Fruit fly (Drosophila melanogaster) whole organism, prepupa: ENCODE results near the gene CG14153.
A peak's percentile ranks its signal among the peaks of the same experiment; 100 is the strongest.

Source experiments
- Blimp-1 ChIP-seq: fragments of 200-800 bp; sonication (Bioruptor generic); optimal IDR thresholded peaks from 3 replicates; lab custom pipeline; 2017; ENCODE audit warnings: missing biosample characterization, missing genetic modification characterization, mild to moderate bottlenecking, moderate library complexity, missing genetic modification reagents
- CG10631 ChIP-seq: fragments of 200-800 bp; sonication (Bioruptor generic); optimal IDR thresholded peaks from 2 replicates; lab custom pipeline; 2016; ENCODE audit warnings: missing biosample characterization, missing genetic modification characterization
- CG11762 ChIP-seq: fragments of 200-800 bp; sonication (Bioruptor generic); optimal IDR thresholded peaks from 3 replicates; lab custom pipeline; 2016; ENCODE audit warnings: missing biosample characterization, missing genetic modification characterization; ENCODE audit not compliant: insufficient read depth
- CG11902 ChIP-seq: fragments of 200-800 bp; sonication (Bioruptor generic); optimal IDR thresholded peaks from 3 replicates; lab custom pipeline; 2016; ENCODE audit warnings: missing biosample characterization, missing genetic modification characterization
- CG15336 ChIP-seq: fragments of 200-800 bp; sonication (Bioruptor generic); IDR thresholded peaks from 2 replicates; pipeline ENCODE4 v1.3.6; 2022; ENCODE audit warnings: missing biosample characterization, missing genetic modification characterization
- CG1621 ChIP-seq: fragments of 200-800 bp; sonication (Bioruptor generic); optimal IDR thresholded peaks from 3 replicates; lab custom pipeline; 2018; ENCODE audit warnings: missing biosample characterization, mild to moderate bottlenecking, missing genetic modification characterization
- CG3032 ChIP-seq: fragments of 200-800 bp; optimal IDR thresholded peaks from 2 replicates; lab custom pipeline; 2019; ENCODE audit warnings: missing biosample characterization, mild to moderate bottlenecking, missing genetic modification characterization, moderate library complexity
- CG32006 ChIP-seq: fragments of 200-800 bp; sonication (Bioruptor generic); optimal IDR thresholded peaks from 3 replicates; lab custom pipeline; 2017; ENCODE audit warnings: missing biosample characterization, mild to moderate bottlenecking, missing genetic modification characterization
- CG34406 ChIP-seq: fragments of 200-800 bp; sonication (Bioruptor generic); optimal IDR thresholded peaks from 3 replicates; lab custom pipeline; 2016; ENCODE audit warnings: missing biosample characterization, missing genetic modification characterization
- CG3919 ChIP-seq: fragments of 200-800 bp; sonication (Bioruptor generic); optimal IDR thresholded peaks from 3 replicates; lab custom pipeline; 2016; ENCODE audit warnings: missing biosample characterization, missing genetic modification characterization
- CG4318 ChIP-seq: fragments of 200-800 bp; sonication (Bioruptor generic); optimal IDR thresholded peaks from 3 replicates; lab custom pipeline; 2017; ENCODE audit warnings: missing biosample characterization, mild to moderate bottlenecking, missing genetic modification characterization
- CG6163 ChIP-seq: fragments of 200-800 bp; sonication (Bioruptor generic); IDR thresholded peaks from 3 replicates; pipeline ENCODE4 v1.3.6; 2022; ENCODE audit warnings: missing biosample characterization, missing genetic modification characterization
- CG6276 ChIP-seq: fragments of 200-800 bp; sonication (Bioruptor generic); optimal IDR thresholded peaks from 2 replicates; lab custom pipeline; 2017; ENCODE audit warnings: missing biosample characterization, mild to moderate bottlenecking, missing genetic modification characterization
- CG6792 ChIP-seq: fragments of 200-800 bp; sonication (Bioruptor generic); optimal IDR thresholded peaks from 3 replicates; lab custom pipeline; 2016; ENCODE audit warnings: missing biosample characterization, missing genetic modification characterization
- CG6808 ChIP-seq: fragments of 200-800 bp; sonication (Bioruptor generic); optimal IDR thresholded peaks from 3 replicates; lab custom pipeline; 2017; ENCODE audit warnings: missing biosample characterization, missing genetic modification characterization, mild to moderate bottlenecking, moderate library complexity, missing genetic modification reagents
- CG8319 ChIP-seq: fragments of 200-800 bp; sonication (Bioruptor generic); optimal IDR thresholded peaks from 3 replicates; lab custom pipeline; 2016; ENCODE audit warnings: missing biosample characterization, missing genetic modification characterization
- Eip75B ChIP-seq: fragments of 200-800 bp; sonication (Bioruptor generic); optimal IDR thresholded peaks from 3 replicates; lab custom pipeline; 2016; ENCODE audit warnings: missing biosample characterization, missing genetic modification characterization
- Eip78C ChIP-seq: fragments of 200-800 bp; sonication (Bioruptor generic); peaks from one replicate; lab custom pipeline; 2016; ENCODE audit warnings: missing biosample characterization, missing genetic modification characterization
- Gug ChIP-seq: fragments of 200-800 bp; sonication (Bioruptor generic); IDR thresholded peaks from 2 replicates; pipeline ENCODE4 v1.3.6; 2022; ENCODE audit warnings: missing biosample characterization, missing genetic modification characterization
- Hr38 ChIP-seq: sonication (Bioruptor generic); optimal IDR thresholded peaks from 2 replicates; lab custom pipeline; 2016; ENCODE audit warnings: missing biosample characterization, missing genetic modification characterization
- Hr4 ChIP-seq: fragments of 200-800 bp; sonication (Bioruptor generic); optimal IDR thresholded peaks from 3 replicates; lab custom pipeline; 2016; ENCODE audit warnings: missing biosample characterization, missing genetic modification characterization
- Met ChIP-seq: fragments of 200-800 bp; sonication (Bioruptor generic); optimal IDR thresholded peaks from 3 replicates; lab custom pipeline; 2016; ENCODE audit warnings: missing biosample characterization, missing genetic modification characterization
- OdsH ChIP-seq: fragments of 200-800 bp; sonication (Bioruptor generic); optimal IDR thresholded peaks from 3 replicates; lab custom pipeline; 2016; ENCODE audit warnings: missing biosample characterization, missing genetic modification characterization
- Sox102F ChIP-seq: fragments of 200-800 bp; sonication (Bioruptor generic); optimal IDR thresholded peaks from 2 replicates; lab custom pipeline; 2016; ENCODE audit warnings: missing biosample characterization, mild to moderate bottlenecking, missing genetic modification characterization
- Sox14 ChIP-seq: fragments of 200-800 bp; sonication (Bioruptor generic); optimal IDR thresholded peaks from 3 replicates; lab custom pipeline; 2016; ENCODE audit warnings: missing biosample characterization, missing genetic modification characterization
- Sox15 ChIP-seq: fragments of 200-800 bp; sonication (Bioruptor generic); optimal IDR thresholded peaks from 3 replicates; lab custom pipeline; 2016; ENCODE audit warnings: missing biosample characterization, missing genetic modification characterization
- achi ChIP-seq: fragments of 200-800 bp; sonication (Bioruptor generic); optimal IDR thresholded peaks from 3 replicates; lab custom pipeline; 2016; ENCODE audit warnings: missing biosample characterization, missing genetic modification characterization
- acj6 ChIP-seq: fragments of 200-800 bp; sonication (Bioruptor generic); optimal IDR thresholded peaks from 3 replicates; lab custom pipeline; 2016; ENCODE audit warnings: missing biosample characterization, missing genetic modification characterization
- cyc ChIP-seq: fragments of 200-800 bp; sonication (Bioruptor generic); optimal IDR thresholded peaks from 3 replicates; lab custom pipeline; 2016; ENCODE audit warnings: missing biosample characterization, missing genetic modification characterization
- dac ChIP-seq: fragments of 200-800 bp; sonication (Bioruptor generic); optimal IDR thresholded peaks from 2 replicates; lab custom pipeline; 2017; ENCODE audit warnings: missing biosample characterization, mild to moderate bottlenecking, missing genetic modification characterization
- dsx ChIP-seq: fragments of 200-800 bp; optimal IDR thresholded peaks from 3 replicates; lab custom pipeline; 2019; ENCODE audit warnings: missing biosample characterization, mild to moderate bottlenecking, missing genetic modification characterization, moderate library complexity; ENCODE audit not compliant: poor library complexity, severe bottlenecking
- eg ChIP-seq: fragments of 200-800 bp; sonication (Bioruptor generic); IDR thresholded peaks from 3 replicates; pipeline ENCODE4 v1.3.6; 2022; ENCODE audit warnings: missing biosample characterization, missing genetic modification characterization
- fd85E ChIP-seq: fragments of 200-800 bp; sonication (Bioruptor generic); optimal IDR thresholded peaks from 3 replicates; lab custom pipeline; 2016; ENCODE audit warnings: missing biosample characterization, missing genetic modification characterization
- fkh ChIP-seq: fragments of 200-800 bp; sonication (Bioruptor generic); optimal IDR thresholded peaks from 3 replicates; lab custom pipeline; 2017; ENCODE audit warnings: missing biosample characterization, mild to moderate bottlenecking, missing genetic modification characterization, moderate library complexity
- pdm3 ChIP-seq: fragments of 200-800 bp; sonication (Bioruptor generic); optimal IDR thresholded peaks from 3 replicates; lab custom pipeline; 2016; ENCODE audit warnings: missing biosample characterization, missing genetic modification characterization
- salr ChIP-seq, 2 experiments: fragments of 200-800 bp; sonication (Bioruptor generic); optimal IDR thresholded peaks; 3 replicates each; lab custom pipeline; 2016 to 2018; ENCODE audit warnings: missing biosample characterization in 2 of 2, missing genetic modification characterization in 2 of 2, mild to moderate bottlenecking in 1 of 2
- spab ChIP-seq: fragments of 200-800 bp; sonication (Bioruptor generic); optimal IDR thresholded peaks from 2 replicates; lab custom pipeline; 2017; ENCODE audit warnings: missing biosample characterization, mild to moderate bottlenecking, missing genetic modification characterization, missing genetic modification reagents
- vri ChIP-seq: fragments of 200-800 bp; sonication (Bioruptor generic); optimal IDR thresholded peaks from 3 replicates; lab custom pipeline; 2016; ENCODE audit warnings: missing biosample characterization, mild to moderate bottlenecking, missing genetic modification characterization

The CG14153 gene

DNA sequence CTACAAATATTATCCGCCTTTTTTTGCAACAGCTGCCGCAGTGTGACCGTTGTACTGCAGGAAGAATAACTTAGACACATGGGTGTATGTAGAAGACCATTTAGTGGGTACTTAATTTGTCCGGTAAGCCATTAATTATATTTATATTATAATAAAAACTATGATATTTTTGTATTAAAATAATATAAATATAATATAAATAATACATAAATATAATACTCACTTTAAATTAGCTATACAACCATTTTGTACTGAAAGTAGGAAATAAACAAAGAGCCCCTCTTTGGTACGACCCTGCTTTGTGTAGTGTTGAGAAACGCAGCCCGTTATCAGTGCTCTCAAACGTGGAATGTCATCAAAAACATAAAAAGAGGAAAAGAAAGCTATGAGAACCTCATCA is 5.5 kb upstream of the CG14153 start, which contains the start of gene Cnep1r2 (continued):
- TF ChIP-seq Eip75B (GFP tag; lab: Kevin White, UChicago) (peak; percentile 82), dsx (peak; percentile 94), Sox14 (GFP tag; lab: Kevin White, UChicago) (peak; percentile 84), achi (GFP tag; lab: Kevin White, UChicago) (peak; percentile 96), eg (GFP tag; lab: Robert Waterston, UW) (peak; percentile 94), CG3032 (peak; percentile 97), CG6163 (peak; percentile 92; the same call in 2 of the 3 replicates), CG1621 (tag; lab: Kevin White, UChicago) (no peak), OdsH (GFP tag; lab: Kevin White, UChicago) (peak; percentile 93), CG6276 (GFP tag; lab: Kevin White, UChicago) (no peak), CG4318 (peak; percentile 91), vri (GFP tag; lab: Kevin White, UChicago) (no peak), CG6808 (GFP tag; lab: Kevin White, UChicago) (peak; percentile 88), Hr4 (GFP tag; lab: Kevin White, UChicago) (no peak), CG34406 (GFP tag; lab: Kevin White, UChicago) (peak; percentile 96), CG32006 (peak; percentile 96), cyc (GFP tag; lab: Kevin White, UChicago) (peak; percentile 84), Blimp-1 (GFP tag; lab: Kevin White, UChicago) (peak; percentile 88), CG10631 (GFP tag; lab: Kevin White, UChicago) (peak; percentile 97), CG15336 (GFP tag; lab: Robert Waterston, UW) (peak; percentile 94), CG11762 (GFP tag; lab: Kevin White, UChicago) (peak; percentile 76), CG11902 (GFP tag; lab: Kevin White, UChicago) (peak; percentile 85), fd85E (GFP tag; lab: Kevin White, UChicago) (peak; percentile 37), Gug (GFP tag; lab: Robert Waterston, UW) (peak; percentile 91), CG3919 (GFP tag; lab: Kevin White, UChicago) (peak; percentile 88)

DNA sequence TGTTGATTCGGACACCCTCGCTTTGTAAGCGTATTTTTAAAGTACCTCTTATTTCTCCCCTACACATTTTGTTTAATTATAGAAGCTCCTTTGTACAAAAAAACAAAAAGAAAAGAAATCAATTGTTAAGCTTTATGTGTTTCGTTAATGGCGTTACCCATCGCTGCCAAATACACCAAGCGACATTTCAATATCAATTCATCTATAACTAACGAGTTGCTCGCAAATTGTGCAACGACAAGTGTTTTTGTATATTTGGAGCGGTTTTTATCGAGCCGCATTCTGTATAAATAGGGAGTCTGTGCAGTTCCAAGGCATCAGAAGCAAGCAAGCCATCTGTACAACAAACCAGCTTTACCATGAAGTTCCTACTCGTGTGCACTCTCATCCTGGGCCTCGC is 3.9 kb upstream of the CG14153 start, which contains the start of gene CG18628:
CG18628 (plus strand) TSS at position 301 of the 400 bp plus-strand sequence.
- TF ChIP-seq vri (GFP tag; lab: Kevin White, UChicago) (no peak), salr (GFP tag; optimal IDR thresholded peaks at IDR 0.05; lab: Kevin White, UChicago) (no peak), Sox15 (no peak), dsx (no peak), pdm3 (GFP tag; lab: Kevin White, UChicago) (no peak), Hr38 (GFP tag; lab: Kevin White, UChicago) (no peak), Met (no peak), Sox102F (GFP tag; lab: Kevin White, UChicago) (no peak), achi (GFP tag; lab: Kevin White, UChicago) (no peak), dac (GFP tag; lab: Kevin White, UChicago) (no peak), Eip78C (GFP tag; lab: Kevin White, UChicago) (no peak), Eip75B (GFP tag; lab: Kevin White, UChicago) (no peak), spab (GFP tag; lab: Kevin White, UChicago) (no peak), acj6 (GFP tag; lab: Kevin White, UChicago) (no peak), fkh (GFP tag; lab: Kevin White, UChicago) (no peak), CG6276 (GFP tag; lab: Kevin White, UChicago) (no peak), CG6792 (GFP tag; lab: Kevin White, UChicago) (no peak)

DNA sequence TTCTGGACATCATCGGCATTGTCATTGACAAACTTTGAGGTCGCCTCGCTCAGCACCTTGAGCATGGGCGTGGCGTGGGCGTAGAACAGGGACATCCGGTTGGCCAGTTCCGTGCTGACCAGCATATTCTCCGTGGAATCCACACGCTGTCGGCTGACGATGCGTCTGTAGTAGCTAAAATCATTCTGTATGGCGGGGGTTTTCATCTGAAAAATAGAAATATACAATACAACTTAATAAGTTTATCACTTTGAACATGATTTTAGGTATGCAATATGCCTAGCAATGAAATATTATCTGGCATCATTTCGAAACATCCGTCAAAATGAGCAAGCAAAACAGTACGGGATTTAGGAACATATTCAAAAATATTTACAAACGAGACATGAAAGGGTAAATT is 1.7 kb upstream of the CG14153 start, which contains the start of gene CG14154:
CG14154 (plus strand) TSS at position 301 of the 400 bp plus-strand sequence.
- TF ChIP-seq CG8319 (GFP tag; lab: Kevin White, UChicago): no peak
- TF ChIP-seq cyc (GFP tag; lab: Kevin White, UChicago): no peak
- TF ChIP-seq achi (GFP tag; lab: Kevin White, UChicago): no peak
